Worm (Caenorhabditis elegans): ENCODE data around the gene asna-1.
"Not testable (repeated sequence)": the region's sequence is repeated elsewhere in the genome, so short reads cannot be mapped to it uniquely, and the experiment has no call there.

Gene asna-1

DNA sequence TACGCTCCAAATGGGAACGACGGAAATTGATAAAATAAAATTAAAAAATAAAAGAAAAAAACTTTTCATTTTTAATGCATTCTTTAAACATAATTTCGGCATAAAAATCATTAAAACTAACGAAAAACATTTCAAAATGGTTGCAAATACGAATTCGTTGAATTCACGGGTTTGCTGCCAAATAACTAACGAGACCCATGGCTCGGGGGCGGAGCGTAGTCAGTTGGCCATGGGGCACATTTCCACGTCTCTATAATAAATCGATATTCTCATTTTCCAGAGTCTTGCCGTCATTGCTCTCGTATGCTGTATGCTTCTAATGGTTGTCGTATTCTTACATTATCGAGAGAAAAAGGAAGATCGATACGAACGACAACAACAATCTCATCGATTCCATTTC lies 1.4 kb upstream of the asna-1 start, which contains the start of gene ZK637.4:
ZK637.4 (plus strand) TSS at position 301 of the 400 bp plus-strand sequence.
- TF ChIP-seq ztf-6 (GFP tag; IDR thresholded peaks at IDR 0.05) = no peak
- TF ChIP-seq ztf-26 (tag; optimal IDR thresholded peaks at IDR 0.05) = no peak
- no peak for TF ChIP-seq nhr-179 (tag; optimal IDR thresholded peaks at IDR 0.05)
- TF ChIP-seq B0261.1 (tag; optimal IDR thresholded peaks at IDR 0.05) = no peak
- no peak for TF ChIP-seq chd-7 (tag; optimal IDR thresholded peaks at IDR 0.05)
- no peak for TF ChIP-seq B0035.1 (tag; optimal IDR thresholded peaks at IDR 0.05)
- TF ChIP-seq dox-1 (GFP tag; IDR thresholded peaks at IDR 0.05) = no peak
- TF ChIP-seq F37B4.10 (GFP tag; IDR thresholded peaks at IDR 0.05) = no peak
- TF ChIP-seq mes-4 (tag; optimal IDR thresholded peaks at IDR 0.05) = no peak
- TF ChIP-seq madf-6 (GFP tag; IDR thresholded peaks at IDR 0.05) = no peak
- no peak for TF ChIP-seq nhr-90 (tag; optimal IDR thresholded peaks at IDR 0.05)
- no peak for TF ChIP-seq Y53G8AR.9 (GFP tag; conservative IDR thresholded peaks at IDR 0.05)
- TF ChIP-seq F39B2.1 (GFP tag; IDR thresholded peaks at IDR 0.05) = no peak
- no peak for TF ChIP-seq F10E7.11 (tag; optimal IDR thresholded peaks at IDR 0.05)
- no peak for TF ChIP-seq sptf-2 (GFP tag; optimal IDR thresholded peaks at IDR 0.05)
- TF ChIP-seq unc-130 (GFP tag; optimal IDR thresholded peaks at IDR 0.05) = no peak
- TF ChIP-seq F23B12.7 (tag; optimal IDR thresholded peaks at IDR 0.05; ENCODE audit: insufficient read depth) = no peak
- no peak for TF ChIP-seq egrh-3 (GFP tag; IDR thresholded peaks at IDR 0.05)
- no peak for TF ChIP-seq dpff-1 (tag; optimal IDR thresholded peaks at IDR 0.05)

DNA sequence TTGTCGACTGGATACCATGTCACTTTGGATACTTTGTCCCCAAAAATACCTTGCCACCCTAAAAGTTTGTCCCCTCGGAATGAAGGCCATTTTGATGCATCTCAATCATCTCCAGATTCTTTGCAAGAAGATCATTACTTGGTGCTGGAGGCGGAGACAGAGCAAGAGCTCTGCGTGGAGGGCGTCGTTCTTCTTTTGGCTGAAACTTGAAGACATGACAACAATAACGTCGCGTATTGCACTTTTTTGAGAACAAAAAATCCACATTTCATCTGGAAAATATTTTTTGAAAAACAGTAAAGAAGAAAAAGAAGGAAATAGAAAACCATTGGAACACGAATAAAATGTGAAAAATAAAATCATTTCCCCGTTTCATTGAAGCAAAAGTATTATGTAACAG lies 3.4 kb downstream of the asna-1 start:
- TF ChIP-seq attf-6 (GFP tag; IDR thresholded peaks at IDR 0.05) (0 out of 2 replicates have a peak, but pooled peaks have one; percentile 23), Y95B8A.8 (GFP tag; IDR thresholded peaks at IDR 0.05) (peak; percentile 48; the same call in 1 of the 2 replicates), B0019.2 (GFP tag; conservative IDR thresholded peaks at IDR 0.05) (peak; percentile 47; the same call in 1 of the 2 replicates), hsf-1 (GFP tag; IDR thresholded peaks at IDR 0.05) (0 out of 2 replicates have a peak, but pooled peaks have one; percentile 48), Y56A3A.18 (GFP tag; IDR thresholded peaks at IDR 0.05) (peak; percentile 38; the same call in 1 of the 2 replicates), F33H1.4 (GFP tag; IDR thresholded peaks at IDR 0.05) (peak; percentile 34; the same call in 1 of the 2 replicates), madf-6 (GFP tag; IDR thresholded peaks at IDR 0.05) (peak; percentile 70), cebp-1 (tag; optimal IDR thresholded peaks at IDR 0.05) (peak; percentile 15), Y79H2A.3 (GFP tag; conservative IDR thresholded peaks at IDR 0.05) (peak; percentile 96), hrde-1 (tag; optimal IDR thresholded peaks at IDR 0.05; ENCODE audit: borderline replicate concordance) (peak; percentile 35), ceh-79 (tag; optimal IDR thresholded peaks at IDR 0.05) (peak; percentile 40), aptf-3 (GFP tag; IDR thresholded peaks at IDR 0.05) (0 out of 2 replicates have a peak, but pooled peaks have one; percentile 54)
- not testable (repeated sequence) for TF ChIP-seq cebp-1 (GFP tag; IDR thresholded peaks at IDR 0.05)

DNA sequence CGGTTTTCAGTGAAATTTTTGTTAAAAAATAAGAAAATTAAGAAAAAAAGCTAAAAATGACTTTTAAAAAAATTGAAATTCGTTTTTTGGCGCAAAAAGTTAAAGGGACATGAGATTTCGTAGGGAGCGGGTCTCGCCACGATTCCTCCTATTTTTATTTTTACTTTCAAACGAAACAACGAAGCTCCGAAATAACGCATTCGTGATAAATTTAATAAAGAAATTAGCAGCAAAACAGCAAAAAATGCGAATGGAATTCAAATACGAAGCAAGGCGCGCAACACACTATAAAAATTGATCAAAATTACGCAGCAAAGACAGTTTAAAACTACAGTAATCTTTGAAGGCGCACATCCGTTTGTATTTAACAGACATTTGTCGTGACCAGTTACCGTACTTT lies 4.9 kb downstream of the asna-1 start:
- TF ChIP-seq hmg-1.2 (GFP tag; IDR thresholded peaks at IDR 0.05) (peak; percentile 11; the same call in 1 of the 2 replicates), nfya-2 (GFP tag; IDR thresholded peaks at IDR 0.05) (no peak), ceh-79 (tag; optimal IDR thresholded peaks at IDR 0.05) (no peak), dpl-1 (GFP tag; optimal IDR thresholded peaks at IDR 0.05) (peak; percentile 73), egrh-3 (GFP tag; IDR thresholded peaks at IDR 0.05) (no peak), F10E7.11 (tag; optimal IDR thresholded peaks at IDR 0.05) (no peak), lin-54 (GFP tag; optimal IDR thresholded peaks at IDR 0.05) (peak; percentile 62), B0336.3 (GFP tag; IDR thresholded peaks at IDR 0.05) (no peak), snpc-1.1 (tag; optimal IDR thresholded peaks at IDR 0.05; ENCODE audit: insufficient read depth) (no peak), Y53F4B.3 (GFP tag; IDR thresholded peaks at IDR 0.05) (no peak), aptf-3 (GFP tag; IDR thresholded peaks at IDR 0.05) (no peak), lin-35 (GFP tag; optimal IDR thresholded peaks at IDR 0.05) (peak in 1 of 3 experiments; percentile 1), sea-2 (GFP tag; IDR thresholded peaks at IDR 0.05) (no peak), lag-1 (GFP tag; IDR thresholded peaks at IDR 0.05) (no peak), madf-6 (GFP tag; IDR thresholded peaks at IDR 0.05) (peak; percentile 86), ceh-100 (GFP tag; IDR thresholded peaks at IDR 0.05) (no peak), lsy-27 (tag; optimal IDR thresholded peaks at IDR 0.05; ENCODE audit: borderline replicate concordance, insufficient read depth) (no peak), pha-4 (tag; optimal IDR thresholded peaks at IDR 0.05) (no peak), lsl-1 (GFP tag; optimal IDR thresholded peaks at IDR 0.05) (peak; percentile 86), F37B4.10 (GFP tag; IDR thresholded peaks at IDR 0.05) (no peak), xnd-1 (tag; optimal IDR thresholded peaks at IDR 0.05) (peak; percentile 73)
